Fruit fly (Drosophila melanogaster) whole organism, embryonic: ENCODE data around the gene Cyp4d21.

Experiments
- Ada2b ChIP-seq: fragments of 200-800 bp; sonication (Bioruptor generic); IDR thresholded peaks from 2 replicates; pipeline ENCODE4 v1.3.6; 2022; ENCODE audit warnings: missing biosample characterization, missing genetic modification characterization
- Aef1 ChIP-seq: fragments of 200-800 bp; sonication (Bioruptor generic); IDR thresholded peaks from 3 replicates; pipeline ENCODE4 v1.3.6; 2022; ENCODE audit warnings: missing biosample characterization, missing genetic modification characterization
- Antp ChIP-seq: fragments of 200-800 bp; sonication (Bioruptor generic); optimal IDR thresholded peaks from 3 replicates; lab custom pipeline; 2016; ENCODE audit warnings: missing biosample characterization, missing genetic modification characterization
- CG10321 ChIP-seq: fragments of 200-800 bp; sonication (Bioruptor generic); IDR thresholded peaks from 2 replicates; pipeline ENCODE4 v1.3.6; 2022; ENCODE audit warnings: missing biosample characterization, missing genetic modification characterization
- CG12155 ChIP-seq: fragments of 200-800 bp; sonication (Bioruptor generic); optimal IDR thresholded peaks from 3 replicates; lab custom pipeline; 2016; ENCODE audit warnings: missing biosample characterization, missing genetic modification characterization
- CG14710 ChIP-seq: fragments of 200-800 bp; sonication (Bioruptor generic); optimal IDR thresholded peaks from 3 replicates; lab custom pipeline; 2019; ENCODE audit warnings: missing biosample characterization, mild to moderate bottlenecking, missing genetic modification characterization, moderate library complexity
- CG15011 ChIP-seq: fragments of 200-800 bp; sonication (Bioruptor generic); optimal IDR thresholded peaks from 3 replicates; lab custom pipeline; 2018; ENCODE audit warnings: missing biosample characterization, mild to moderate bottlenecking, missing genetic modification characterization
- CG15269 ChIP-seq: fragments of 200-800 bp; sonication (Bioruptor generic); optimal IDR thresholded peaks from 2 replicates; lab custom pipeline; 2018; ENCODE audit warnings: missing biosample characterization, mild to moderate bottlenecking, missing genetic modification characterization, moderate library complexity
- CG1529 ChIP-seq: fragments of 200-800 bp; sonication (Bioruptor generic); optimal IDR thresholded peaks from 3 replicates; lab custom pipeline; 2018; ENCODE audit warnings: missing biosample characterization, missing genetic modification characterization
- CG16779 ChIP-seq: fragments of 200-800 bp; sonication (Bioruptor generic); IDR thresholded peaks from 2 replicates; pipeline ENCODE4 v1.3.6; 2022; ENCODE audit warnings: missing biosample characterization, missing genetic modification characterization
- CG17612 ChIP-seq: fragments of 200-800 bp; sonication (Bioruptor generic); IDR thresholded peaks from 2 replicates; pipeline ENCODE4 v1.3.6; 2022; ENCODE audit warnings: missing biosample characterization, missing genetic modification characterization
- CG17912 ChIP-seq: fragments of 200-800 bp; sonication (Bioruptor generic); optimal IDR thresholded peaks from 2 replicates; lab custom pipeline; 2018; ENCODE audit warnings: missing biosample characterization, mild to moderate bottlenecking, missing genetic modification characterization
- CG1792 ChIP-seq: fragments of 200-800 bp; sonication (Bioruptor generic); optimal IDR thresholded peaks from 2 replicates; lab custom pipeline; 2016; ENCODE audit warnings: missing biosample characterization, missing genetic modification characterization
- CG31388 ChIP-seq: fragments of 200-800 bp; sonication (Bioruptor generic); optimal IDR thresholded peaks from 2 replicates; lab custom pipeline; 2016; ENCODE audit warnings: missing biosample characterization, missing genetic modification characterization
- CG32767 ChIP-seq: fragments of 200-800 bp; sonication (Bioruptor generic); IDR thresholded peaks from 2 replicates; pipeline ENCODE4 v1.3.6; 2022; ENCODE audit warnings: missing biosample characterization, missing genetic modification characterization
- CG34376 ChIP-seq: fragments of 200-800 bp; sonication (Bioruptor generic); optimal IDR thresholded peaks from 2 replicates; lab custom pipeline; 2018; ENCODE audit warnings: missing biosample characterization, mild to moderate bottlenecking, missing genetic modification characterization
- CG4404 ChIP-seq: fragments of 200-800 bp; sonication (Bioruptor generic); IDR thresholded peaks from 2 replicates; pipeline ENCODE4 v1.3.6; 2022; ENCODE audit warnings: missing biosample characterization, missing genetic modification characterization
- CG6272 ChIP-seq: fragments of 200-800 bp; sonication (Bioruptor generic); IDR thresholded peaks from 2 replicates; pipeline ENCODE4 v1.3.6; 2022; ENCODE audit warnings: missing biosample characterization, missing genetic modification characterization
- CG7357 ChIP-seq: fragments of 200-800 bp; sonication (Bioruptor generic); IDR thresholded peaks from 3 replicates; pipeline ENCODE4 v1.3.6; 2022; ENCODE audit warnings: missing biosample characterization, missing genetic modification characterization
- CG7786 ChIP-seq: fragments of 200-800 bp; sonication (Bioruptor generic); optimal IDR thresholded peaks from 2 replicates; lab custom pipeline; 2016; ENCODE audit warnings: missing biosample characterization, missing genetic modification characterization
- CG8089 ChIP-seq: fragments of 200-800 bp; sonication (Bioruptor generic); optimal IDR thresholded peaks from 3 replicates; lab custom pipeline; 2016; ENCODE audit warnings: missing biosample characterization, missing genetic modification characterization
- CG8478 ChIP-seq: fragments of >200 bp; optimal IDR thresholded peaks from 2 replicates; lab custom pipeline; 2018
- Dek ChIP-seq: fragments of 200-800 bp; sonication (Bioruptor generic); optimal IDR thresholded peaks from 3 replicates; lab custom pipeline; 2019; ENCODE audit warnings: missing biosample characterization, mild to moderate bottlenecking, missing genetic modification characterization, moderate library complexity
- Gsc ChIP-seq: fragments of 200-800 bp; sonication (Bioruptor generic); IDR thresholded peaks from 2 replicates; pipeline ENCODE4 v1.3.6; 2022; ENCODE audit warnings: missing biosample characterization, missing genetic modification characterization
- H2.0 ChIP-seq: fragments of 200-800 bp; sonication (Bioruptor generic); IDR thresholded peaks from 2 replicates; pipeline ENCODE4 v1.3.6; 2022; ENCODE audit warnings: missing biosample characterization, missing genetic modification characterization
- HmgD ChIP-seq: fragments of 200-800 bp; sonication (Bioruptor generic); optimal IDR thresholded peaks from 3 replicates; lab custom pipeline; 2016; ENCODE audit warnings: missing biosample characterization, missing genetic modification characterization
- Max ChIP-seq: fragments of 200-800 bp; sonication (Bioruptor generic); optimal IDR thresholded peaks from 2 replicates; lab custom pipeline; 2016; ENCODE audit warnings: missing biosample characterization, mild to moderate bottlenecking, missing genetic modification characterization
- NFAT ChIP-seq: fragments of 200-800 bp; sonication (Bioruptor generic); IDR thresholded peaks from 2 replicates; pipeline ENCODE4 v1.3.6; 2022; ENCODE audit warnings: missing biosample characterization, missing genetic modification characterization
- Opbp ChIP-seq: fragments of 200-800 bp; sonication (Bioruptor generic); IDR thresholded peaks from 3 replicates; pipeline ENCODE4 v1.3.6; 2022; ENCODE audit warnings: missing biosample characterization, missing genetic modification characterization; ENCODE audit not compliant: partially characterized antibody
- Sin3A ChIP-seq: fragments of >200 bp; optimal IDR thresholded peaks from 2 replicates; lab custom pipeline; 2018
- Stat92E ChIP-seq, 3 experiments: fragments of >200 bp in 2 of 3; fragments of 200-800 bp in 1 of 3; sonication (Bioruptor generic) in 1 of 3; optimal IDR thresholded peaks; 2 replicates each; lab custom pipeline; 2017 to 2019; ENCODE audit warnings: missing biosample characterization in 3 of 3, missing genetic modification characterization in 3 of 3, mild to moderate bottlenecking in 1 of 3, moderate library complexity in 1 of 3
- Vsx1 ChIP-seq: fragments of 200-800 bp; sonication (Bioruptor generic); optimal IDR thresholded peaks from 2 replicates; lab custom pipeline; 2017; ENCODE audit warnings: missing biosample characterization, mild to moderate bottlenecking, missing genetic modification characterization, missing genetic modification reagents
- abd-A ChIP-seq: fragments of 200-800 bp; sonication (Bioruptor generic); optimal IDR thresholded peaks from 3 replicates; lab custom pipeline; 2019; ENCODE audit warnings: missing biosample characterization, mild to moderate bottlenecking, missing genetic modification characterization, moderate library complexity
- ato ChIP-seq: fragments of 200-800 bp; sonication (Bioruptor generic); IDR thresholded peaks from 2 replicates; pipeline ENCODE4 v1.3.6; 2022; ENCODE audit warnings: missing biosample characterization, missing genetic modification characterization; ENCODE audit not compliant: partially characterized antibody
- cwo ChIP-seq: fragments of 200-800 bp; sonication (Bioruptor generic); optimal IDR thresholded peaks from 3 replicates; lab custom pipeline; 2017; ENCODE audit warnings: missing biosample characterization, missing genetic modification characterization, mild to moderate bottlenecking, moderate library complexity, missing genetic modification reagents
- ems ChIP-seq: fragments of 200-800 bp; sonication (Bioruptor generic); optimal IDR thresholded peaks from 3 replicates; lab custom pipeline; 2016; ENCODE audit warnings: missing biosample characterization, missing genetic modification characterization
- gce ChIP-seq: fragments of 200-800 bp; sonication (Bioruptor generic); IDR thresholded peaks from 3 replicates; pipeline ENCODE4 v1.3.6; 2022; ENCODE audit warnings: missing biosample characterization, missing genetic modification characterization
- gcm ChIP-seq: fragments of 200-800 bp; sonication (Bioruptor generic); optimal IDR thresholded peaks from 2 replicates; lab custom pipeline; 2019; ENCODE audit warnings: missing biosample characterization, mild to moderate bottlenecking, missing genetic modification characterization, moderate library complexity
- gfzf ChIP-seq: fragments of 200-800 bp; sonication (Bioruptor generic); optimal IDR thresholded peaks from 2 replicates; lab custom pipeline; 2016; ENCODE audit warnings: missing biosample characterization, mild to moderate bottlenecking, missing genetic modification characterization, moderate library complexity
- ham ChIP-seq: fragments of 200-800 bp; sonication (Bioruptor generic); IDR thresholded peaks from 2 replicates; pipeline ENCODE4 v1.3.6; 2022; ENCODE audit warnings: missing biosample characterization, missing genetic modification characterization
- hbn ChIP-seq: fragments of 200-800 bp; sonication (Bioruptor generic); IDR thresholded peaks from 2 replicates; pipeline ENCODE4 v1.3.6; 2022; ENCODE audit warnings: missing biosample characterization, missing genetic modification characterization; ENCODE audit not compliant: partially characterized antibody
- knrl ChIP-seq: fragments of 200-800 bp; sonication (Bioruptor generic); IDR thresholded peaks from 3 replicates; pipeline ENCODE4 v1.3.6; 2022; ENCODE audit warnings: missing biosample characterization, missing genetic modification characterization; ENCODE audit not compliant: partially characterized antibody
- mam ChIP-seq: fragments of 200-800 bp; sonication (Bioruptor generic); optimal IDR thresholded peaks from 3 replicates; lab custom pipeline; 2016; ENCODE audit warnings: missing biosample characterization, missing genetic modification characterization
- nerfin-1 ChIP-seq: fragments of 200-800 bp; sonication (Bioruptor generic); optimal IDR thresholded peaks from 3 replicates; lab custom pipeline; 2019; ENCODE audit warnings: missing biosample characterization, mild to moderate bottlenecking, missing genetic modification characterization, moderate library complexity
- oc ChIP-seq: fragments of 200-800 bp; sonication (Bioruptor generic); optimal IDR thresholded peaks from 2 replicates; lab custom pipeline; 2018; ENCODE audit warnings: missing biosample characterization, mild to moderate bottlenecking, missing genetic modification characterization, moderate library complexity
- peb ChIP-seq: fragments of 200-800 bp; sonication (Bioruptor generic); IDR thresholded peaks from 2 replicates; pipeline ENCODE4 v1.3.6; 2022; ENCODE audit warnings: missing biosample characterization, missing genetic modification characterization
- pho ChIP-seq: fragments of 200-800 bp; sonication (Bioruptor generic); optimal IDR thresholded peaks from 2 replicates; lab custom pipeline; 2016; ENCODE audit warnings: missing biosample characterization, missing genetic modification characterization
- schlank ChIP-seq: fragments of 200-800 bp; sonication (Bioruptor generic); optimal IDR thresholded peaks from 2 replicates; lab custom pipeline; 2018; ENCODE audit warnings: missing biosample characterization, mild to moderate bottlenecking, missing genetic modification characterization
- sisA ChIP-seq: fragments of 200-800 bp; sonication (Bioruptor generic); IDR thresholded peaks from 2 replicates; pipeline ENCODE4 v1.3.6; 2022; ENCODE audit warnings: missing biosample characterization, missing genetic modification characterization
- sug ChIP-seq: fragments of 200-800 bp; optimal IDR thresholded peaks from 2 replicates; lab custom pipeline; 2019; ENCODE audit warnings: missing biosample characterization, mild to moderate bottlenecking, missing genetic modification characterization, moderate library complexity
- unc-4 ChIP-seq: fragments of 200-800 bp; sonication (Bioruptor generic); IDR thresholded peaks from 2 replicates; pipeline ENCODE4 v1.3.6; 2022; ENCODE audit warnings: missing biosample characterization, missing genetic modification characterization; ENCODE audit not compliant: partially characterized antibody
- wek ChIP-seq: fragments of 200-800 bp; sonication (Bioruptor generic); optimal IDR thresholded peaks from 3 replicates; lab custom pipeline; 2018; ENCODE audit warnings: missing biosample characterization, mild to moderate bottlenecking, missing genetic modification characterization, moderate library complexity

Cyp4d21 gene

DNA sequence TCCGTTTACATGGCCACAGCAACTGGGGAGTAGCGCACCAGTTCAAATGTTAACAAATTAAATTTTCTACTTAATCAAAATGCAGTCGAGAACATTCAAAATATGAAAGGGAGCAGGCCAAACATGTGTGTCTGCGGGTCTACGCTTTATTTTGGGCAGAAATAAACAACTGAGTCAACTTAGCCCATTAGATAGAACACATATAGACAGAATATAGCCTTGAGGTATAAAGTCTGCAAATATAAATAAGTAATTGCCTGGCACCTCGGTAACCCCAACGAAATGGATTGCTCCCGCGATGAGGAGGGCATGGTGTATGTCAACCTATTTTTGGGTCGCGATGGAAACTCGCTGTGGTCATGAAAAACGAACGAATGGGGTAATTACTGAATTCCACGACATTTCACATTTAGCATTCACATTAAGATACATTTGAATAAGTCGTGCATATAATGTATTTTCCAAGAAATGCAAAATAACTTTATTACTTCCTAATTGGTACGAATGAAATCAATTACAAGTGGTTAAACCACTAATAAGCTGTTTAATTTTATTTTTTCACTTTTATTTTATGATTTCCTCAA lies 23.1 kb downstream of the Cyp4d21 start (continued):
- peak; percentile 12 for TF ChIP-seq CG1792
- TF ChIP-seq CG17912 (GFP tag; lab: Kevin White, UChicago): no peak
- TF ChIP-seq ems (GFP tag; lab: Kevin White, UChicago): no peak
- no peak for TF ChIP-seq gce (GFP tag; lab: Robert Waterston, UW)
- TF ChIP-seq peb: no peak
- TF ChIP-seq CG15011 (GFP tag; lab: Kevin White, UChicago): no peak
- TF ChIP-seq unc-4 (GFP tag; lab: Robert Waterston, UW): no peak
- no peak for TF ChIP-seq HmgD (GFP tag; lab: Kevin White, UChicago)
- TF ChIP-seq sug (tag; lab: Kevin White, UChicago): no peak
- TF ChIP-seq CG14710 (tag; lab: Kevin White, UChicago): peak; percentile 5
- no peak for TF ChIP-seq CG10321
- no peak for TF ChIP-seq CG7357 (GFP tag; lab: Robert Waterston, UW)
- TF ChIP-seq oc (tag; lab: Kevin White, UChicago): no peak
- TF ChIP-seq nerfin-1 (tag; lab: Kevin White, UChicago): no peak
- no peak for TF ChIP-seq CG4404
- no peak for TF ChIP-seq ham (GFP tag; lab: Robert Waterston, UW)
- TF ChIP-seq cwo (GFP tag; lab: Kevin White, UChicago): no peak
- no peak for TF ChIP-seq CG6272 (GFP tag; lab: Robert Waterston, UW)
- peak; percentile 2 for TF ChIP-seq CG1529 (GFP tag; lab: Kevin White, UChicago)
- no peak for TF ChIP-seq Max
- TF ChIP-seq schlank: no peak
- no peak for TF ChIP-seq CG8478
- no peak for TF ChIP-seq CG8089 (GFP tag; lab: Kevin White, UChicago)
- no peak for TF ChIP-seq CG17612 (GFP tag; lab: Robert Waterston, UW)
- no peak for TF ChIP-seq Sin3A (lab: Kevin White, UChicago)
- TF ChIP-seq hbn (GFP tag; lab: Robert Waterston, UW): no peak
- TF ChIP-seq abd-A (tag; lab: Kevin White, UChicago): no peak
- TF ChIP-seq ato: no peak
- peak; percentile 6 for TF ChIP-seq gcm
- TF ChIP-seq Dek (tag; lab: Kevin White, UChicago): no peak
- TF ChIP-seq knrl (GFP tag; lab: Robert Waterston, UW): no peak
- TF ChIP-seq Vsx1 (GFP tag; lab: Kevin White, UChicago): no peak
- TF ChIP-seq Stat92E (GFP tag; optimal IDR thresholded peaks at IDR 0.05; lab: Kevin White, UChicago): no peak
- TF ChIP-seq pho (GFP tag; lab: Kevin White, UChicago): no peak
- no peak for TF ChIP-seq Aef1 (GFP tag; lab: Robert Waterston, UW)
- TF ChIP-seq wek (GFP tag; lab: Kevin White, UChicago): peak; percentile 19
- TF ChIP-seq H2.0: no peak
- no peak for TF ChIP-seq CG34376 (GFP tag; lab: Kevin White, UChicago)
- no peak for TF ChIP-seq CG15269 (tag; lab: Kevin White, UChicago)
- TF ChIP-seq CG12155 (GFP tag; lab: Kevin White, UChicago): no peak
- no peak for TF ChIP-seq CG31388 (GFP tag; lab: Kevin White, UChicago)
- no peak for TF ChIP-seq sisA (GFP tag; lab: Robert Waterston, UW)
- TF ChIP-seq Ada2b: no peak
- TF ChIP-seq Antp (GFP tag; lab: Kevin White, UChicago): no peak
- TF ChIP-seq CG7786 (GFP tag; lab: Kevin White, UChicago): no peak
- no peak for TF ChIP-seq gfzf (GFP tag; lab: Kevin White, UChicago)
- no peak for TF ChIP-seq CG32767
- no peak for TF ChIP-seq Opbp (GFP tag; lab: Robert Waterston, UW)
- TF ChIP-seq CG16779 (GFP tag; lab: Robert Waterston, UW): no peak
- TF ChIP-seq Gsc: no peak
- no peak for TF ChIP-seq mam
- TF ChIP-seq NFAT (GFP tag; lab: Robert Waterston, UW): no peak
